Worm (Caenorhabditis elegans): ENCODE measurements around the gene lin-7.
A peak's percentile ranks its signal among the peaks of the same experiment; 100 is the strongest.

The lin-7 gene

ce11 chrII:14390036-14390763, 41.0 kb upstream of the lin-7 start, which contains the start of the genes kbp-3 and nurf-1 (continued):
- TF ChIP-seq blmp-1 (tag; optimal IDR thresholded peaks at IDR 0.05) (peak; percentile 33), ces-1 (GFP tag; optimal IDR thresholded peaks at IDR 0.05) (no peak), lsy-2 (tag; optimal IDR thresholded peaks at IDR 0.05) (peak; percentile 56 to 89), lir-3 (tag; optimal IDR thresholded peaks at IDR 0.05; ENCODE audit: poor library complexity) (no peak), fkh-8 (tag; optimal IDR thresholded peaks at IDR 0.05) (peak; percentile 23), nhr-19 (GFP tag; conservative IDR thresholded peaks at IDR 0.05) (peak; percentile 30; the same call in 1 of the 2 replicates), pag-3 (tag; optimal IDR thresholded peaks at IDR 0.05; ENCODE audit: borderline replicate concordance, insufficient read depth) (no peak)

DNA sequence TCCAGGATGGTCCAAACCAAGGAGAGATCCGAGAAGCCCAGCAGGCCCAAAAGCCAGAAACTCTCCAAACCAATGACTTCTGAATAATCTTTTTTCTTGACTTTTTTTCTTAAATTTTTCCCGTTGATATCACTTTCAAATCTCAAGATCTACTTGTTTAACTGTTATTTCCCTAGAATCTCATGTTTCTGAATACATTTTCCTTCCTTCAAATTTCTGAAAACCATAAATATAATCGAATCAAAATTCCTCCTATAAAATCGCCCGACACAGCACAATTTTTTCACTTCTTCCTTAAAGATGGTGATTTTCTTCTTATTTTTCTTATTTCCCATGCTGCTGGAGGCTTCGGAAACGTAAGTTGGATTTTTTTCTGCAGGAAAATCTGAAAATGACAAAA, 39.0 kb upstream of the lin-7 start, which contains the start of gene F26H11.8:
TSS of gene F26H11.8 (plus strand) at position 301 of the 400 bp plus-strand sequence.
- TF ChIP-seq nhr-28 (tag; optimal IDR thresholded peaks at IDR 0.05), result no peak

DNA sequence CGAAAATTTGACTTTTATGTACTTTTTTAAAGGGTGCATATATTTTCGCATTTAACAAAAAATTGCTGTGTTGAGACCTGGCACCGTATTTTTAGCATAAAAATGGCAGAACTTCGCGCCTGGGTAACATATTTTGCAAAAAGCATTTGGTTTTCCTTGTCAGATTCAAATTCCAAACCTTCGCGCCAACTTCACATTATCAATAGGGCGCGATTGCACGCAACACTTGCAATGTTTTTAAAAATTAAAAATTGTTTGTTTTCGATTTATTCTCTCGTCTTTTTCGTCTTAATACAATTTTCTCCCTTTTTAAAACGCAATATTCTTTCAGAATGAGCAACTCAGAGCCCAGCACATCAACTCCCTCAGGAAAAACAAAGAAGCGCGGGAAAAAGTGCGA, 34.4 kb upstream of the lin-7 start, which contains the start of gene mes-2:
TSS of gene mes-2 (plus strand) at position 330 of the 400 bp plus-strand sequence.
- TF ChIP-seq elt-2 (tag; optimal IDR thresholded peaks at IDR 0.05) (peak; percentile 35), unc-86 (tag; optimal IDR thresholded peaks at IDR 0.05) (peak; percentile 76), zag-1 (tag; optimal IDR thresholded peaks at IDR 0.05) (peak; percentile 41), pag-3 (tag; optimal IDR thresholded peaks at IDR 0.05; ENCODE audit: borderline replicate concordance, insufficient read depth) (no peak), ztf-4 (tag; optimal IDR thresholded peaks at IDR 0.05) (peak; percentile 73), ets-5 (GFP tag; IDR thresholded peaks at IDR 0.05) (no peak), nhr-76 (tag; optimal IDR thresholded peaks at IDR 0.05) (no peak), hpl-2 (GFP tag; optimal IDR thresholded peaks at IDR 0.05) (peak; percentile 40), dpl-1 (GFP tag; optimal IDR thresholded peaks at IDR 0.05) (peak; percentile 98 to 99 (median 99)), blmp-1 (tag; optimal IDR thresholded peaks at IDR 0.05) (no peak), ceh-63 (GFP tag; optimal IDR thresholded peaks at IDR 0.05) (no peak), hlh-17 (GFP tag; optimal IDR thresholded peaks at IDR 0.05; ENCODE audit: borderline replicate concordance) (no peak), nhr-12 (tag; optimal IDR thresholded peaks at IDR 0.05) (no peak), tlp-1 (tag; optimal IDR thresholded peaks at IDR 0.05) (no peak), nhr-90 (tag; optimal IDR thresholded peaks at IDR 0.05; ENCODE audit: poor library complexity) (peak; percentile 86), aly-2 (tag; optimal IDR thresholded peaks at IDR 0.05) (peak; percentile 81), lsy-2 (tag; optimal IDR thresholded peaks at IDR 0.05) (peak; percentile 90 to 93), fkh-10 (GFP tag; optimal IDR thresholded peaks at IDR 0.05) (peak; percentile 20), mab-9 (GFP tag; IDR thresholded peaks at IDR 0.05) (0 out of 2 replicates have a peak, but pooled peaks have one; percentile 31), C34B4.2 (tag; optimal IDR thresholded peaks at IDR 0.05) (no peak), ceh-88 (GFP tag; IDR thresholded peaks at IDR 0.05) (peak; percentile 46; the same call in 1 of the 2 replicates), nhr-85 (tag) (peak; percentile 83), hlh-4 (tag; optimal IDR thresholded peaks at IDR 0.05) (no peak), pqm-1 (tag; optimal IDR thresholded peaks at IDR 0.05) (no peak), nhr-11 (tag; optimal IDR thresholded peaks at IDR 0.05) (peak; percentile 65), xbp-1 (tag; optimal IDR thresholded peaks at IDR 0.05) (peak; percentile 82), F16B12.6 (tag; optimal IDR thresholded peaks at IDR 0.05) (peak; percentile 70), egl-13 (tag; optimal IDR thresholded peaks at IDR 0.05) (peak; percentile 43), snu-23 (GFP tag; optimal IDR thresholded peaks at IDR 0.05) (peak; percentile 90), mep-1 (tag; optimal IDR thresholded peaks at IDR 0.05) (peak; percentile 86), mdl-1 (tag; optimal IDR thresholded peaks at IDR 0.05) (peak in 1 of 2 experiments; percentile 78), lin-39 (tag; optimal IDR thresholded peaks at IDR 0.05) (peak; percentile 49), tbx-2 (tag; optimal IDR thresholded peaks at IDR 0.05) (peak; percentile 83), ces-1 (GFP tag; optimal IDR thresholded peaks at IDR 0.05) (no peak), nhr-84 (tag; optimal IDR thresholded peaks at IDR 0.05) (no peak), lin-15B (tag; optimal IDR thresholded peaks at IDR 0.05) (peak; percentile 77), nhr-47 (tag; optimal IDR thresholded peaks at IDR 0.05) (peak; percentile 92), lin-35 (GFP tag; optimal IDR thresholded peaks at IDR 0.05) (peak; percentile 98 to 99), ceh-8 (GFP tag; optimal IDR thresholded peaks at IDR 0.05) (peak; percentile 38), nhr-77 (tag; optimal IDR thresholded peaks at IDR 0.05) (peak; percentile 88), fkh-4 (tag; optimal IDR thresholded peaks at IDR 0.05; ENCODE audit: borderline replicate concordance) (no peak), unc-62 (GFP tag; optimal IDR thresholded peaks at IDR 0.05) (no peak)
